Fruit fly (Drosophila melanogaster) whole organism, prepupa: ENCODE results near the gene Shmt.

ENCODE experiments used
- CG10631 ChIP-seq: fragments of 200-800 bp; sonication (Bioruptor generic); optimal IDR thresholded peaks from 2 replicates; lab custom pipeline; 2016; ENCODE audit warnings: missing biosample characterization, missing genetic modification characterization
- CG1621 ChIP-seq: fragments of 200-800 bp; sonication (Bioruptor generic); optimal IDR thresholded peaks from 3 replicates; lab custom pipeline; 2018; ENCODE audit warnings: missing biosample characterization, mild to moderate bottlenecking, missing genetic modification characterization
- CG34406 ChIP-seq: fragments of 200-800 bp; sonication (Bioruptor generic); optimal IDR thresholded peaks from 3 replicates; lab custom pipeline; 2016; ENCODE audit warnings: missing biosample characterization, missing genetic modification characterization
- CG6163 ChIP-seq: fragments of 200-800 bp; sonication (Bioruptor generic); IDR thresholded peaks from 3 replicates; pipeline ENCODE4 v1.3.6; 2022; ENCODE audit warnings: missing biosample characterization, missing genetic modification characterization
- CG6854 ChIP-seq: fragments of 200-800 bp; sonication (Bioruptor generic); optimal IDR thresholded peaks from 2 replicates; lab custom pipeline; 2017; ENCODE audit warnings: missing biosample characterization, mild to moderate bottlenecking, missing genetic modification characterization
- CG7368 ChIP-seq: fragments of 200-800 bp; sonication (Bioruptor generic); optimal IDR thresholded peaks from 3 replicates; lab custom pipeline; 2016; ENCODE audit warnings: missing biosample characterization, missing genetic modification characterization
- Eip78C ChIP-seq: fragments of 200-800 bp; sonication (Bioruptor generic); peaks from one replicate; lab custom pipeline; 2016; ENCODE audit warnings: missing biosample characterization, missing genetic modification characterization
- Eip93F ChIP-seq: fragments of 200-800 bp; sonication (Bioruptor generic); optimal IDR thresholded peaks from 2 replicates; lab custom pipeline; 2016; ENCODE audit warnings: missing biosample characterization, mild to moderate bottlenecking, missing genetic modification characterization
- Ets21C ChIP-seq: fragments of 200-800 bp; sonication (Bioruptor generic); optimal IDR thresholded peaks from 3 replicates; lab custom pipeline; 2016; ENCODE audit warnings: missing biosample characterization, missing genetic modification characterization
- Sox102F ChIP-seq: fragments of 200-800 bp; sonication (Bioruptor generic); optimal IDR thresholded peaks from 2 replicates; lab custom pipeline; 2016; ENCODE audit warnings: missing biosample characterization, mild to moderate bottlenecking, missing genetic modification characterization
- fd85E ChIP-seq: fragments of 200-800 bp; sonication (Bioruptor generic); optimal IDR thresholded peaks from 3 replicates; lab custom pipeline; 2016; ENCODE audit warnings: missing biosample characterization, missing genetic modification characterization
- lz ChIP-seq: fragments of 200-800 bp; sonication (Bioruptor generic); optimal IDR thresholded peaks from 3 replicates; lab custom pipeline; 2016; ENCODE audit warnings: missing biosample characterization, missing genetic modification characterization

dm6 chrX:5905086-5905400 is 11.6 kb downstream of the Shmt start:
- no peak for TF ChIP-seq Sox102F (GFP tag; lab: Kevin White, UChicago)
- TF ChIP-seq CG6854 (GFP tag; lab: Kevin White, UChicago), result no peak
- no peak for TF ChIP-seq Eip93F (GFP tag; lab: Kevin White, UChicago)
- no peak for TF ChIP-seq CG34406 (GFP tag; lab: Kevin White, UChicago)
- no peak for TF ChIP-seq fd85E (GFP tag; lab: Kevin White, UChicago)
- no peak for TF ChIP-seq CG7368 (GFP tag; lab: Kevin White, UChicago)
- no peak for TF ChIP-seq CG6163
- TF ChIP-seq CG10631 (GFP tag; lab: Kevin White, UChicago), result peak; percentile 11
- TF ChIP-seq Ets21C (GFP tag; lab: Kevin White, UChicago), result no peak
- no peak for TF ChIP-seq lz (GFP tag; lab: Kevin White, UChicago)
- no peak for TF ChIP-seq CG1621
- peak; percentile 61 for TF ChIP-seq Eip78C (GFP tag; lab: Kevin White, UChicago)
